Worm (Caenorhabditis elegans) whole organism, late embryonic: ENCODE measurements around the gene C13A2.12.

Source experiments
- ceh-14 ChIP-seq: sonication (generic microtip); optimal IDR thresholded peaks from 2 replicates; lab custom pipeline; 2016; ENCODE audit warnings: missing genotype, missing genetic modification characterization, missing compliant biosample characterization
- fkh-6 ChIP-seq: sonication (generic microtip); optimal IDR thresholded peaks from 2 replicates; lab custom pipeline; 2016; ENCODE audit warnings: missing genetic modification characterization, missing compliant biosample characterization
- lin-11 ChIP-seq: fragments of 200-800 bp; sonication (Bioruptor generic); optimal IDR thresholded peaks from 2 replicates; lab custom pipeline; 2018; ENCODE audit warnings: mild to moderate bottlenecking, missing genetic modification characterization, missing compliant biosample characterization
- npax-4 ChIP-seq: sonication (generic microtip); optimal IDR thresholded peaks from 2 replicates; lab custom pipeline; 2016; ENCODE audit warnings: missing genetic modification characterization, missing compliant biosample characterization
- odd-2 ChIP-seq: sonication (generic microtip); optimal IDR thresholded peaks from 2 replicates; lab custom pipeline; 2017; ENCODE audit warnings: antibody characterized with exemption, mild to moderate bottlenecking, missing genetic modification characterization, missing compliant biosample characterization
- pag-3 ChIP-seq: sonication (generic microtip); optimal IDR thresholded peaks from 2 replicates; lab custom pipeline; 2016; ENCODE audit warnings: missing compliant biosample characterization, missing genetic modification characterization, borderline replicate concordance

DNA sequence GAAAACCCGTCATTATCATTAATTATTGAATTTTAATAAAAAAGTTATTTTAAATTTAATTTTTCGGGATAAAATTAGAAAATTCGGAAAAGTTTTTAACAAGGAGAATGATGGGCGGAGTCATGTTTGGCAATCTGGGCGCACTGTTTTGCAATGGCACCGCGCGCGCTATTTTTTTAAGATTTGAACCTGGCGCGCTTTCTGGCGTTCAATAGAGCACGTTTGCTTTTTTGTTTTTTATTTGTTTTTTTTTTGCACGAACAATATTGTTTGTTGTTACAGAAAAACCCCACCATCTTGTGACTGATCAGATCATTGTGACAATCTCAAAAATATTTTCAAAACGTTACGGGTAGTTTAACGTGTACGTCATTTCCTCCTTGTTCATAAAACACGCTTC, 21.9 kb upstream of the C13A2.12 start, which contains the start of gene hyls-1:
- TF ChIP-seq odd-2 (tag; lab: Kevin White, UChicago) (no peak), fkh-6 (tag; lab: Kevin White, UChicago) (no peak), npax-4 (tag; lab: Kevin White, UChicago) (no peak), lin-11 (tag; lab: Kevin White, UChicago) (no peak), ceh-14 (peak; percentile 25), pag-3 (tag; lab: Kevin White, UChicago) (no peak)
